Worm (Caenorhabditis elegans): ENCODE results near the gene mif-2.

DNA sequence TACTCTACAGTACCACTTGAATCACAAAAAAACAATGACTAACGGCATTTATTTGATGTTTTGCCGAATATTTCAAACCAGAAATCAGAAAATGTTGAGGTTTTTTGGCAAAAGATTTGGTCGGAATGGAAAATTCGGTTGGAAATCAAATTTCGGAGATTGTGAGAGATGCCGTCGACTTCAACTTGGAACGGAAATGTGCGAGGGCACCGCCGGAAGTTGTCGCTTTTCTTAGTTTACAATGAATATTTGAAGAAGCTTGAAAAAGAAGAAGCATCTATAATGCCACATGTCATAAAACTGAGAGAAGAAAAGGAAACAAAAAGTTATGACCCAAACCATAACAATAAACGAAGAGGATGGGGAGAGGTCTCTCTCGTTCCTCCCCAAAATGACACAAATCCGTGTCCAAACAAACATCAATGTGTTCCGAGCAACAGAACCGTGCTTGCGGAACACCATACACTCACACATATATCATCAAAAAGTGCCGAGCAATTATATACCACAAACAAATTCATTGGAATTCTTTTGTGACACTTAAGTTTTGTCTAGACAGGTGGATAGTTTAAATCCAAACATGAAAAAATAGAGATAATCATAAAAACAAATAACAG, 12.4 kb upstream of the mif-2 start:
- TF ChIP-seq flt-1 (GFP tag; IDR thresholded peaks at IDR 0.05) (no peak), ztf-23 (GFP tag; IDR thresholded peaks at IDR 0.05) (no peak), ref-1 (GFP tag; conservative IDR thresholded peaks at IDR 0.05) (no peak), tab-1 (GFP tag; IDR thresholded peaks at IDR 0.05) (no peak), med-1 (GFP tag; optimal IDR thresholded peaks at IDR 0.05; ENCODE audit: insufficient read depth) (no peak), cog-1 (tag; optimal IDR thresholded peaks at IDR 0.05) (no peak), ztf-29 (GFP tag; IDR thresholded peaks at IDR 0.05) (no peak), T22C8.4 (GFP tag; IDR thresholded peaks at IDR 0.05) (no peak), klf-2 (GFP tag; conservative IDR thresholded peaks at IDR 0.05) (no peak)

Data from whole organism, midembryonic.